Fruit fly (Drosophila melanogaster) whole organism, embryonic: Measurements from ENCODE around the gene CG13675.

ENCODE experiments used
- Adf1 ChIP-seq: fragments of 200-800 bp; sonication (Bioruptor generic); IDR thresholded peaks from 2 replicates; pipeline ENCODE4 v1.3.6; 2022; ENCODE audit warnings: missing biosample characterization, missing genetic modification characterization
- B-H2 ChIP-seq: fragments of 200-800 bp; sonication (Bioruptor generic); optimal IDR thresholded peaks from 2 replicates; lab custom pipeline; 2018; ENCODE audit warnings: missing biosample characterization, mild to moderate bottlenecking, missing genetic modification characterization
- CG10267 ChIP-seq: fragments of 200-800 bp; sonication (Bioruptor generic); optimal IDR thresholded peaks from 2 replicates; lab custom pipeline; 2018; ENCODE audit warnings: missing biosample characterization, mild to moderate bottlenecking, missing genetic modification characterization, moderate library complexity
- CG11398 ChIP-seq: fragments of 200-800 bp; sonication (Bioruptor generic); optimal IDR thresholded peaks from 2 replicates; lab custom pipeline; 2016; ENCODE audit warnings: missing biosample characterization, missing genetic modification characterization
- CG12219 ChIP-seq: fragments of 200-800 bp; sonication (Bioruptor generic); optimal IDR thresholded peaks from 3 replicates; lab custom pipeline; 2018; ENCODE audit warnings: missing biosample characterization, mild to moderate bottlenecking, missing genetic modification characterization
- CG12769 ChIP-seq: fragments of 200-800 bp; sonication (Bioruptor generic); optimal IDR thresholded peaks from 2 replicates; lab custom pipeline; 2019; ENCODE audit warnings: missing biosample characterization, mild to moderate bottlenecking, missing genetic modification characterization, moderate library complexity
- CG15514 ChIP-seq: fragments of 200-800 bp; sonication (Bioruptor generic); optimal IDR thresholded peaks from 3 replicates; lab custom pipeline; 2017; ENCODE audit warnings: missing biosample characterization, missing genetic modification characterization, mild to moderate bottlenecking, moderate library complexity, missing genetic modification reagents
- CG15696 ChIP-seq: fragments of 200-800 bp; sonication (Bioruptor generic); optimal IDR thresholded peaks from 2 replicates; lab custom pipeline; 2019; ENCODE audit warnings: missing biosample characterization, mild to moderate bottlenecking, missing genetic modification characterization, moderate library complexity
- CG32532 ChIP-seq: fragments of 200-800 bp; sonication (Bioruptor generic); IDR thresholded peaks from 2 replicates; pipeline ENCODE4 v1.3.6; 2022; ENCODE audit warnings: missing biosample characterization, missing genetic modification characterization
- CG32767 ChIP-seq: fragments of 200-800 bp; sonication (Bioruptor generic); IDR thresholded peaks from 2 replicates; pipeline ENCODE4 v1.3.6; 2022; ENCODE audit warnings: missing biosample characterization, missing genetic modification characterization
- CG3995 ChIP-seq: fragments of 200-800 bp; sonication (Bioruptor generic); optimal IDR thresholded peaks from 3 replicates; lab custom pipeline; 2016; ENCODE audit warnings: missing biosample characterization, missing genetic modification characterization
- CG7786 ChIP-seq: fragments of 200-800 bp; sonication (Bioruptor generic); optimal IDR thresholded peaks from 2 replicates; lab custom pipeline; 2016; ENCODE audit warnings: missing biosample characterization, missing genetic modification characterization
- CG9437 ChIP-seq: fragments of 200-800 bp; sonication (Bioruptor generic); optimal IDR thresholded peaks from 2 replicates; lab custom pipeline; 2018; ENCODE audit warnings: missing biosample characterization, mild to moderate bottlenecking, missing genetic modification characterization
- CkIIα-i1 ChIP-seq: fragments of 200-800 bp; sonication (Bioruptor generic); IDR thresholded peaks from 2 replicates; pipeline ENCODE4 v1.3.6; 2022; ENCODE audit warnings: missing biosample characterization, missing genetic modification characterization
- Dbx ChIP-seq: fragments of 200-800 bp; sonication (Bioruptor generic); IDR thresholded peaks from 3 replicates; pipeline ENCODE4 v1.3.6; 2022; ENCODE audit warnings: missing biosample characterization, missing genetic modification characterization
- Dip2 ChIP-seq: fragments of 200-800 bp; sonication (Bioruptor generic); IDR thresholded peaks from 2 replicates; pipeline ENCODE4 v1.3.6; 2022; ENCODE audit warnings: missing biosample characterization, missing genetic modification characterization
- Doc3 ChIP-seq: fragments of 200-800 bp; sonication (Bioruptor generic); IDR thresholded peaks from 3 replicates; pipeline ENCODE4 v1.3.6; 2022; ENCODE audit warnings: missing biosample characterization, missing genetic modification characterization; ENCODE audit not compliant: partially characterized antibody
- Elba2 ChIP-seq: fragments of 200-800 bp; sonication (Bioruptor generic); optimal IDR thresholded peaks from 3 replicates; lab custom pipeline; 2016; ENCODE audit warnings: missing biosample characterization, missing genetic modification characterization
- GATAe ChIP-seq: fragments of 200-800 bp; sonication (Bioruptor generic); conservative IDR thresholded peaks from 2 replicates; pipeline ENCODE4 v1.3.6; 2022; ENCODE audit warnings: missing biosample characterization, missing genetic modification characterization
- HmgZ ChIP-seq: fragments of 200-800 bp; sonication (Bioruptor generic); optimal IDR thresholded peaks from 2 replicates; lab custom pipeline; 2018; ENCODE audit warnings: missing biosample characterization, mild to moderate bottlenecking, missing genetic modification characterization
- Lhr ChIP-seq: fragments of 200-800 bp; sonication (Bioruptor generic); optimal IDR thresholded peaks from 3 replicates; lab custom pipeline; 2017; ENCODE audit warnings: mild to moderate bottlenecking, missing biosample characterization, missing genetic modification reagents, missing genetic modification characterization
- Oli ChIP-seq: fragments of 200-800 bp; sonication (Bioruptor generic); optimal IDR thresholded peaks from 2 replicates; lab custom pipeline; 2018; ENCODE audit warnings: missing biosample characterization, mild to moderate bottlenecking, missing genetic modification characterization, moderate library complexity
- Ptx1 ChIP-seq: fragments of 200-800 bp; sonication (Bioruptor generic); IDR thresholded peaks from 2 replicates; pipeline ENCODE4 v1.3.6; 2022; ENCODE audit warnings: missing biosample characterization, missing genetic modification characterization
- Sox102F ChIP-seq: fragments of 200-800 bp; sonication (Bioruptor generic); optimal IDR thresholded peaks from 2 replicates; lab custom pipeline; 2018; ENCODE audit warnings: missing biosample characterization, mild to moderate bottlenecking, missing genetic modification characterization, moderate library complexity
- Trl ChIP-seq, 3 experiments: fragments of >200 bp in 2 of 3; fragments of 200-800 bp in 1 of 3; sonication (Bioruptor generic) in 1 of 3; optimal IDR thresholded peaks; 2 replicates in 1 of 3; 3 replicates in 2 of 3; lab custom pipeline; 2016 to 2017; ENCODE audit warnings: missing biosample characterization in 1 of 3, missing genetic modification characterization in 1 of 3
- Xbp1 ChIP-seq: fragments of 200-800 bp; sonication (Bioruptor generic); optimal IDR thresholded peaks from 3 replicates; lab custom pipeline; 2016; ENCODE audit warnings: missing biosample characterization, mild to moderate bottlenecking, missing genetic modification characterization
- ac ChIP-seq: fragments of 200-800 bp; sonication (Bioruptor generic); optimal IDR thresholded peaks from 3 replicates; lab custom pipeline; 2017; ENCODE audit warnings: missing biosample characterization, mild to moderate bottlenecking, missing genetic modification characterization
- ap ChIP-seq: fragments of 200-800 bp; sonication (Bioruptor generic); IDR thresholded peaks from 2 replicates; pipeline ENCODE4 v1.3.6; 2022; ENCODE audit warnings: missing biosample characterization, missing genetic modification characterization
- ci ChIP-seq: fragments of 200-800 bp; sonication (Bioruptor generic); IDR thresholded peaks from 3 replicates; pipeline ENCODE4 v1.3.6; 2022; ENCODE audit warnings: missing biosample characterization, missing genetic modification characterization
- croc ChIP-seq: fragments of 200-800 bp; sonication (Bioruptor generic); conservative IDR thresholded peaks from 3 replicates; pipeline ENCODE4 v1.3.6; 2022; ENCODE audit warnings: missing biosample characterization, missing genetic modification characterization
- dm ChIP-seq: fragments of 200-800 bp; sonication (Bioruptor generic); optimal IDR thresholded peaks from 3 replicates; lab custom pipeline; 2016; ENCODE audit warnings: missing biosample characterization, missing genetic modification characterization
- eve ChIP-seq, 2 experiments: fragments of >200 bp; optimal IDR thresholded peaks; 2 replicates each; lab custom pipeline; 2017; ENCODE audit warnings: missing biosample characterization in 2 of 2, missing genetic modification characterization in 2 of 2
- exex ChIP-seq: fragments of 200-800 bp; sonication (Bioruptor generic); optimal IDR thresholded peaks from 4 replicates; lab custom pipeline; 2018; ENCODE audit warnings: missing biosample characterization, mild to moderate bottlenecking, missing genetic modification characterization, moderate library complexity
- hkb ChIP-seq, 2 experiments: fragments of 200-800 bp in 1 of 2; fragments of >200 bp in 1 of 2; sonication (Bioruptor generic) in 1 of 2; IDR thresholded peaks in 1 of 2; optimal IDR thresholded peaks in 1 of 2; 2 replicates each; pipeline versions ENCODE4 v1.3.6 to Lab custom; 2017 to 2022; ENCODE audit warnings: missing biosample characterization in 1 of 2, missing genetic modification characterization in 1 of 2
- jumu ChIP-seq: fragments of 200-800 bp; sonication (Bioruptor generic); optimal IDR thresholded peaks from 3 replicates; lab custom pipeline; 2016; ENCODE audit warnings: missing biosample characterization, missing genetic modification characterization
- kah ChIP-seq: fragments of 200-800 bp; sonication (Bioruptor generic); optimal IDR thresholded peaks from 2 replicates; lab custom pipeline; 2018; ENCODE audit warnings: missing biosample characterization, mild to moderate bottlenecking, missing genetic modification characterization
- lab ChIP-seq: fragments of 200-800 bp; sonication (Bioruptor generic); optimal IDR thresholded peaks from 3 replicates; lab custom pipeline; 2017; ENCODE audit warnings: missing biosample characterization, missing genetic modification characterization, mild to moderate bottlenecking, moderate library complexity, missing genetic modification reagents
- nom ChIP-seq: fragments of 200-800 bp; sonication (Bioruptor generic); optimal IDR thresholded peaks from 2 replicates; lab custom pipeline; 2017; ENCODE audit warnings: missing biosample characterization, missing genetic modification characterization, mild to moderate bottlenecking, moderate library complexity, missing genetic modification reagents
- odd ChIP-seq: fragments of 200-800 bp; sonication (Bioruptor generic); optimal IDR thresholded peaks from 2 replicates; lab custom pipeline; 2017; ENCODE audit warnings: missing biosample characterization, mild to moderate bottlenecking, missing genetic modification characterization
- pan ChIP-seq, 4 experiments: fragments of >200 bp in 3 of 4; fragments of 200-800 bp in 1 of 4; sonication (Bioruptor generic) in 1 of 4; optimal IDR thresholded peaks in 3 of 4; IDR thresholded peaks in 1 of 4; 2 replicates each; pipeline versions ENCODE4 v1.3.6 to Lab custom; 2017 to 2022; ENCODE audit warnings: missing biosample characterization in 2 of 4, missing genetic modification characterization in 2 of 4, mixed read lengths in 1 of 4
- rib ChIP-seq: fragments of 200-800 bp; sonication (Bioruptor generic); IDR thresholded peaks from 2 replicates; pipeline ENCODE4 v1.3.6; 2022; ENCODE audit warnings: missing biosample characterization, missing genetic modification characterization
- run ChIP-seq: fragments of 200-800 bp; sonication (Bioruptor generic); optimal IDR thresholded peaks from 3 replicates; lab custom pipeline; 2018; ENCODE audit warnings: missing biosample characterization, mild to moderate bottlenecking, missing genetic modification characterization
- sens-2 ChIP-seq: fragments of 200-800 bp; sonication (Bioruptor generic); IDR thresholded peaks from 2 replicates; pipeline ENCODE4 v1.3.6; 2022; ENCODE audit warnings: missing biosample characterization, missing genetic modification characterization
- seq ChIP-seq: fragments of 200-800 bp; sonication (Bioruptor generic); IDR thresholded peaks from 2 replicates; pipeline ENCODE4 v1.3.6; 2022; ENCODE audit warnings: missing biosample characterization, missing genetic modification characterization
- sr ChIP-seq: fragments of 200-800 bp; sonication (Bioruptor generic); IDR thresholded peaks from 3 replicates; pipeline ENCODE4 v1.3.6; 2022; ENCODE audit warnings: missing biosample characterization, missing genetic modification characterization
- trh ChIP-seq: fragments of 200-800 bp; sonication (Bioruptor generic); optimal IDR thresholded peaks from 2 replicates; lab custom pipeline; 2016; ENCODE audit warnings: missing biosample characterization, missing genetic modification characterization

The CG13675 gene

DNA sequence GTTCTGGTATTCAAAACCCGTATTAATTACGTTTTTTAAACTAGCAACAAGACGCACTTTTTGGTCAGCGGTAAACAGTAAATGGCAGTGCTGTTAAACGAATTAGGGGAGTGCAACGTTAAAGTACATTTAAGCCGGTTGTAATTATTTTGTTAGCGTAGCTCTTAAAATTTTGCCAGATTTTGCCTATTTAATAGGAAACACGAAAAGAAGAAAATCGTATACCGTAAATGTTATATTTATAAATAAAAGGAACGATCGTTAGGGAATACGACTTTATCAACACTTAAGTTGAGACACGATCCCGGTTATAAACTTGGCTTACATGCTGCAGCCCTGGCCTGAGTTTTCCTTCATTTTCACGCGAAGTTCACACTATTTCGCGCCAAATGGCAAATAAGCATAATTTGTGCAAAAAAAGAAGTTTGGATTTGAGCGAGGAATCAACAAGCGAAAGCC is 27.8 kb downstream of the CG13675 start, which contains the start of the genes Setx and mus301 (continued):
- no peak for TF ChIP-seq seq (GFP tag; lab: Robert Waterston, UW)
- TF ChIP-seq CG3995 (GFP tag; lab: Kevin White, UChicago): peak; percentile 54
- peak; percentile 55 for TF ChIP-seq Oli (tag; lab: Kevin White, UChicago)
- peak; percentile 58; the same call in 1 of the 3 replicates for TF ChIP-seq ci (GFP tag; lab: Robert Waterston, UW)
- TF ChIP-seq trh (GFP tag; lab: Kevin White, UChicago): peak; percentile 69
- peak; percentile 73 for TF ChIP-seq rib (GFP tag; lab: Robert Waterston, UW)
- peak; percentile 82 for TF ChIP-seq jumu (GFP tag; lab: Kevin White, UChicago)
- peak; percentile 73 for TF ChIP-seq CG15696 (tag; lab: Kevin White, UChicago)
- TF ChIP-seq CG11398: peak; percentile 27
- TF ChIP-seq ap (GFP tag; lab: Robert Waterston, UW): peak; percentile 20; the same call in 1 of the 2 replicates
- TF ChIP-seq Dip2 (GFP tag; lab: Robert Waterston, UW): no peak
- TF ChIP-seq CG15514 (GFP tag; lab: Kevin White, UChicago): peak; percentile 86
- peak; percentile 88 for TF ChIP-seq Dbx (GFP tag; lab: Robert Waterston, UW)
- TF ChIP-seq dm (GFP tag; lab: Kevin White, UChicago): peak; percentile 80
- peak; percentile 98 for TF ChIP-seq CG10267 (tag; lab: Kevin White, UChicago)

DNA sequence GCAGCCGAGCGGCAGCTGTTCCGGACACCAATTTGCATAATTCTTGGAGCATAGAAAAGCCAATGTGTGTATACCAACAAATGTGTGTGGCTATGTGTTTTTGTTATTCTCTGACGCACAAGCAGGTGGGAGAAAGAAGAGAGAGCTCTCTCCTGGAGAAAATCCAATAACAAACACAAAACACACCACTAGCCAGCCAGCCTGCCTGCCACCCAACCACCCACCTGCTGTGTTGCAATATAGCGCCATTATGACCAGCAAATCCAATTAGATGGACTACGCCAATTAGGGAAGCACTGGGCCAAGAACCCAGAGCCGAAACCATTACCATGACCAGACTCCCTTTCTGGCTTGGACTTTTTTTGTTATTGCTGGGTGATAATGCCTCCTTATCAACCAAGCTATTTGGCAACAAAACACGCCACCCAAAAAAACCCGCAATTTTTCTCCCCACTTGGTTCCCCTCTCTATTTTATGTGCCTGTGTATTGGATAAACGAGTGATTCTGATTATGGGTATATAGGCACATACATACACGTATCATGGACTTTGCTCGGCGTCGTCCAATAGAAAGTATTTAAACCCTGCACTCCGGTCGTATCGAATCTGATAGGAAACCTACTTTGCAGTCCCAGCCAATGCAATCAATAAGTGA is 36.8 kb downstream of the CG13675 start:
- no peak for TF ChIP-seq Doc3 (GFP tag; lab: Robert Waterston, UW)
- no peak for TF ChIP-seq CG7786 (GFP tag; lab: Kevin White, UChicago)
- TF ChIP-seq odd (GFP tag; lab: Kevin White, UChicago): no peak
- 0 out of 2 replicates have a peak, but pooled peaks have one; percentile 6 for TF ChIP-seq seq (GFP tag; lab: Robert Waterston, UW)
- TF ChIP-seq Xbp1: no peak
- TF ChIP-seq Ptx1 (GFP tag; lab: Robert Waterston, UW): no peak
- peak; percentile 44 to 54 for TF ChIP-seq Trl (optimal IDR thresholded peaks at IDR 0.05; lab: Kevin White, UChicago)
- no peak for TF ChIP-seq Trl (GFP tag; optimal IDR thresholded peaks at IDR 0.05; lab: Kevin White, UChicago)
- no peak for TF ChIP-seq Sox102F
- no peak for TF ChIP-seq sens-2 (GFP tag; lab: Robert Waterston, UW)
- TF ChIP-seq pan (optimal IDR thresholded peaks at IDR 0.05; lab: Kevin White, UChicago): no peak
- TF ChIP-seq pan (GFP tag; optimal IDR thresholded peaks at IDR 0.05 in 1 of 2, IDR thresholded peaks at IDR 0.05 in 1 of 2): peak in 1 of 2 experiments; percentile 20
- TF ChIP-seq hkb (optimal IDR thresholded peaks at IDR 0.05; lab: Kevin White, UChicago): no peak
- TF ChIP-seq hkb (GFP tag; IDR thresholded peaks at IDR 0.05; lab: Robert Waterston, UW): no peak
- TF ChIP-seq eve (GFP tag; optimal IDR thresholded peaks at IDR 0.05; lab: Kevin White, UChicago): no peak
- peak; percentile 38 for TF ChIP-seq CG12769 (tag; lab: Kevin White, UChicago)
- TF ChIP-seq CG32532 (GFP tag; lab: Robert Waterston, UW): 0 out of 2 replicates have a peak, but pooled peaks have one; percentile 27
- no peak for TF ChIP-seq HmgZ (tag; lab: Kevin White, UChicago)
- peak; percentile 22; the same call in 1 of the 2 replicates for TF ChIP-seq CG32767
- TF ChIP-seq kah: peak; percentile 81
- no peak for TF ChIP-seq Adf1 (GFP tag; lab: Robert Waterston, UW)
- no peak for TF ChIP-seq croc
- TF ChIP-seq sr (GFP tag; lab: Robert Waterston, UW): no peak
- peak; percentile 14 for TF ChIP-seq nom (GFP tag; lab: Kevin White, UChicago)
- TF ChIP-seq GATAe (GFP tag; lab: Robert Waterston, UW): no peak
- peak; percentile 5 for TF ChIP-seq B-H2 (GFP tag; lab: Kevin White, UChicago)
- no peak for TF ChIP-seq CG15514 (GFP tag; lab: Kevin White, UChicago)
- peak; percentile 15 for TF ChIP-seq exex (tag; lab: Kevin White, UChicago)
- no peak for TF ChIP-seq lab (GFP tag; lab: Kevin White, UChicago)
- no peak for TF ChIP-seq run (tag; lab: Kevin White, UChicago)
- no peak for TF ChIP-seq CG9437 (GFP tag; lab: Kevin White, UChicago)
- no peak for TF ChIP-seq ac (GFP tag; lab: Kevin White, UChicago)
- TF ChIP-seq Lhr (GFP tag; lab: Kevin White, UChicago): no peak
- peak; percentile 69 for TF ChIP-seq Elba2 (GFP tag; lab: Kevin White, UChicago)
- no peak for TF ChIP-seq CG12219
- TF ChIP-seq CkIIα-i1 (GFP tag; lab: Robert Waterston, UW): no peak
